Fruit fly (Drosophila melanogaster): Measurements from ENCODE around the gene CG9192.

- no peak for TF ChIP-seq pan (optimal IDR thresholded peaks at IDR 0.05)
- no peak for TF ChIP-seq usp (GFP tag; optimal IDR thresholded peaks at IDR 0.05)
- no peak for TF ChIP-seq EcR (GFP tag; optimal IDR thresholded peaks at IDR 0.05)
- TF ChIP-seq CG8478 (optimal IDR thresholded peaks at IDR 0.05), result no peak
- TF ChIP-seq psq (optimal IDR thresholded peaks at IDR 0.05), result no peak
These were observed 9.6 kb upstream of the CG9192 start, which contains the start of the genes Psf1 and Sac1 for dm6 chr3L:1247627-1248295.
